Fruit fly (Drosophila melanogaster) whole organism, embryonic: ENCODE results near the gene tmod.

ENCODE experiments used
- Ada2b ChIP-seq: fragments of 200-800 bp; sonication (Bioruptor generic); IDR thresholded peaks from 2 replicates; pipeline ENCODE4 v1.3.6; 2022; ENCODE audit warnings: missing biosample characterization, missing genetic modification characterization
- Awh ChIP-seq: fragments of 200-800 bp; sonication (Bioruptor generic); IDR thresholded peaks from 2 replicates; pipeline ENCODE4, ENCODE4 v1.3.6; 2022; ENCODE audit warnings: missing biosample characterization, missing genetic modification characterization
- C15 ChIP-seq: fragments of 200-800 bp; sonication (Bioruptor generic); IDR thresholded peaks from 3 replicates; pipeline ENCODE4 v1.3.6; 2022; ENCODE audit warnings: missing biosample characterization, missing genetic modification characterization
- CG11085 ChIP-seq: fragments of 200-800 bp; sonication (Bioruptor generic); IDR thresholded peaks from 2 replicates; pipeline ENCODE4 v1.3.6; 2022; ENCODE audit warnings: missing biosample characterization, missing genetic modification characterization
- CG11696 ChIP-seq: fragments of 200-800 bp; sonication (Bioruptor generic); IDR thresholded peaks from 2 replicates; pipeline ENCODE4 v1.3.6; 2022; ENCODE audit warnings: missing biosample characterization, missing genetic modification characterization
- CG12071 ChIP-seq: fragments of 200-800 bp; sonication (Bioruptor generic); optimal IDR thresholded peaks from 3 replicates; lab custom pipeline; 2018; ENCODE audit warnings: missing biosample characterization, mild to moderate bottlenecking, missing genetic modification characterization
- CG12769 ChIP-seq: fragments of 200-800 bp; sonication (Bioruptor generic); optimal IDR thresholded peaks from 2 replicates; lab custom pipeline; 2019; ENCODE audit warnings: missing biosample characterization, mild to moderate bottlenecking, missing genetic modification characterization, moderate library complexity
- CG16813 ChIP-seq: fragments of 200-800 bp; sonication (Bioruptor generic); IDR thresholded peaks from 3 replicates; pipeline ENCODE4 v1.3.6; 2022; ENCODE audit warnings: missing biosample characterization, missing genetic modification characterization; ENCODE audit not compliant: partially characterized antibody
- CG17385 ChIP-seq: fragments of 200-800 bp; sonication (Bioruptor generic); optimal IDR thresholded peaks from 3 replicates; lab custom pipeline; 2018; ENCODE audit warnings: missing biosample characterization, mild to moderate bottlenecking, missing genetic modification characterization
- CG17612 ChIP-seq: fragments of 200-800 bp; sonication (Bioruptor generic); IDR thresholded peaks from 2 replicates; pipeline ENCODE4 v1.3.6; 2022; ENCODE audit warnings: missing biosample characterization, missing genetic modification characterization
- CG2678 ChIP-seq: fragments of 200-800 bp; sonication (Bioruptor generic); optimal IDR thresholded peaks from 3 replicates; lab custom pipeline; 2019; ENCODE audit warnings: missing biosample characterization, mild to moderate bottlenecking, missing genetic modification characterization, moderate library complexity
- CG4282 ChIP-seq: fragments of 200-800 bp; sonication (Bioruptor generic); optimal IDR thresholded peaks from 2 replicates; lab custom pipeline; 2016; ENCODE audit warnings: missing biosample characterization, missing genetic modification characterization
- CG7357 ChIP-seq: fragments of 200-800 bp; sonication (Bioruptor generic); IDR thresholded peaks from 3 replicates; pipeline ENCODE4 v1.3.6; 2022; ENCODE audit warnings: missing biosample characterization, missing genetic modification characterization
- CG7372 ChIP-seq: fragments of 200-800 bp; sonication (Bioruptor generic); IDR thresholded peaks from 2 replicates; pipeline ENCODE4 v1.3.6; 2022; ENCODE audit warnings: missing biosample characterization, missing genetic modification characterization
- CG7786 ChIP-seq: fragments of 200-800 bp; sonication (Bioruptor generic); optimal IDR thresholded peaks from 2 replicates; lab custom pipeline; 2016; ENCODE audit warnings: missing biosample characterization, missing genetic modification characterization
- CG7839 ChIP-seq: fragments of 200-800 bp; sonication (Bioruptor generic); optimal IDR thresholded peaks from 3 replicates; lab custom pipeline; 2018; ENCODE audit warnings: missing biosample characterization, mild to moderate bottlenecking, missing genetic modification characterization, moderate library complexity
- CG8359 ChIP-seq: fragments of 200-800 bp; sonication (Bioruptor generic); optimal IDR thresholded peaks from 2 replicates; lab custom pipeline; 2017; ENCODE audit warnings: missing biosample characterization, mild to moderate bottlenecking, missing genetic modification characterization, borderline replicate concordance
- CG8478 ChIP-seq: fragments of >200 bp; optimal IDR thresholded peaks from 2 replicates; lab custom pipeline; 2018
- CG9797 ChIP-seq: fragments of 200-800 bp; sonication (Bioruptor generic); optimal IDR thresholded peaks from 3 replicates; lab custom pipeline; 2018; ENCODE audit warnings: missing biosample characterization, mild to moderate bottlenecking, missing genetic modification characterization
- ERR ChIP-seq: fragments of 200-800 bp; sonication (Bioruptor generic); optimal IDR thresholded peaks from 2 replicates; lab custom pipeline; 2016; ENCODE audit warnings: missing biosample characterization, missing genetic modification characterization
- Ets97D ChIP-seq: fragments of 200-800 bp; sonication (Bioruptor generic); optimal IDR thresholded peaks from 3 replicates; lab custom pipeline; 2016; ENCODE audit warnings: missing biosample characterization, missing genetic modification characterization
- HLH3B ChIP-seq: fragments of 200-800 bp; sonication (Bioruptor generic); IDR thresholded peaks from 2 replicates; pipeline ENCODE4 v1.3.6; 2022; ENCODE audit warnings: missing biosample characterization, missing genetic modification characterization
- Hmx ChIP-seq: fragments of 200-800 bp; sonication (Bioruptor generic); optimal IDR thresholded peaks from 2 replicates; lab custom pipeline; 2016; ENCODE audit warnings: missing biosample characterization, missing genetic modification characterization
- Kr ChIP-seq: fragments of 200-800 bp; sonication (Bioruptor generic); optimal IDR thresholded peaks from 2 replicates; lab custom pipeline; 2017; ENCODE audit warnings: missing biosample characterization, mild to moderate bottlenecking, missing genetic modification characterization
- Lhr ChIP-seq: fragments of 200-800 bp; sonication (Bioruptor generic); optimal IDR thresholded peaks from 3 replicates; lab custom pipeline; 2017; ENCODE audit warnings: mild to moderate bottlenecking, missing biosample characterization, missing genetic modification reagents, missing genetic modification characterization
- NK7.1 ChIP-seq: fragments of 200-800 bp; sonication (Bioruptor generic); optimal IDR thresholded peaks from 3 replicates; lab custom pipeline; 2016; ENCODE audit warnings: missing biosample characterization, missing genetic modification characterization
- NfI ChIP-seq: fragments of 200-800 bp; sonication (Bioruptor generic); optimal IDR thresholded peaks from 3 replicates; lab custom pipeline; 2018; ENCODE audit warnings: missing biosample characterization, mild to moderate bottlenecking, missing genetic modification characterization, moderate library complexity
- Optix ChIP-seq: fragments of 200-800 bp; sonication (Bioruptor generic); IDR thresholded peaks from 3 replicates; pipeline ENCODE4 v1.3.6; 2022; ENCODE audit warnings: missing biosample characterization, missing genetic modification characterization
- Scr ChIP-seq: fragments of 200-800 bp; sonication (Bioruptor generic); IDR thresholded peaks from 2 replicates; pipeline ENCODE4 v1.3.6; 2022; ENCODE audit warnings: missing biosample characterization, missing genetic modification characterization; ENCODE audit not compliant: partially characterized antibody
- Trl ChIP-seq, 3 experiments: fragments of >200 bp in 2 of 3; fragments of 200-800 bp in 1 of 3; sonication (Bioruptor generic) in 1 of 3; optimal IDR thresholded peaks; 2 replicates in 1 of 3; 3 replicates in 2 of 3; lab custom pipeline; 2016 to 2017; ENCODE audit warnings: missing biosample characterization in 1 of 3, missing genetic modification characterization in 1 of 3
- Usf ChIP-seq: fragments of 200-800 bp; sonication (Bioruptor generic); optimal IDR thresholded peaks from 2 replicates; lab custom pipeline; 2017; ENCODE audit warnings: missing genotype, missing biosample characterization, missing genetic modification characterization
- Vsx1 ChIP-seq: fragments of 200-800 bp; sonication (Bioruptor generic); optimal IDR thresholded peaks from 2 replicates; lab custom pipeline; 2017; ENCODE audit warnings: missing biosample characterization, mild to moderate bottlenecking, missing genetic modification characterization, missing genetic modification reagents
- bbx ChIP-seq: fragments of 200-800 bp; sonication (Bioruptor generic); IDR thresholded peaks from 2 replicates; pipeline ENCODE4 v1.3.6; 2022; ENCODE audit warnings: missing biosample characterization, missing genetic modification characterization; ENCODE audit not compliant: partially characterized antibody
- cato ChIP-seq: fragments of 200-800 bp; sonication (Bioruptor generic); optimal IDR thresholded peaks from 2 replicates; lab custom pipeline; 2016; ENCODE audit warnings: missing biosample characterization, missing genetic modification characterization, borderline replicate concordance
- cg ChIP-seq: fragments of 200-800 bp; sonication (Bioruptor generic); optimal IDR thresholded peaks from 3 replicates; lab custom pipeline; 2019; ENCODE audit warnings: missing biosample characterization, mild to moderate bottlenecking, missing genetic modification characterization, moderate library complexity
- crp ChIP-seq, 2 experiments: fragments of 200-800 bp; sonication (Bioruptor generic); optimal IDR thresholded peaks; 2 replicates in 1 of 2; 3 replicates in 1 of 2; lab custom pipeline; 2017; ENCODE audit warnings: missing biosample characterization in 2 of 2, missing genetic modification characterization in 2 of 2, mild to moderate bottlenecking in 1 of 2, moderate library complexity in 1 of 2
- dpn ChIP-seq, 2 experiments: fragments of 200-800 bp; sonication (Bioruptor generic); optimal IDR thresholded peaks; 3 replicates each; lab custom pipeline; 2016; ENCODE audit warnings: missing biosample characterization in 2 of 2, missing genetic modification characterization in 2 of 2
- en ChIP-seq: fragments of 200-800 bp; sonication (Bioruptor generic); optimal IDR thresholded peaks from 2 replicates; lab custom pipeline; 2016; ENCODE audit warnings: missing biosample characterization, missing genetic modification characterization
- eyg ChIP-seq: fragments of 200-800 bp; sonication (Bioruptor generic); optimal IDR thresholded peaks from 3 replicates; lab custom pipeline; 2016; ENCODE audit warnings: missing biosample characterization, missing genetic modification characterization
- grn ChIP-seq: fragments of 200-800 bp; sonication (Bioruptor generic); optimal IDR thresholded peaks from 3 replicates; lab custom pipeline; 2017; ENCODE audit warnings: missing biosample characterization, missing genetic modification characterization
- hth ChIP-seq: fragments of >200 bp; optimal IDR thresholded peaks from 2 replicates; lab custom pipeline; 2017; ENCODE audit warnings: inconsistent platforms
- jigr1 ChIP-seq: fragments of 200-800 bp; sonication (Bioruptor generic); IDR thresholded peaks from 3 replicates; pipeline ENCODE4 v1.3.6; 2022; ENCODE audit warnings: missing biosample characterization, missing genetic modification characterization
- kah ChIP-seq: fragments of 200-800 bp; sonication (Bioruptor generic); optimal IDR thresholded peaks from 2 replicates; lab custom pipeline; 2018; ENCODE audit warnings: missing biosample characterization, mild to moderate bottlenecking, missing genetic modification characterization
- knrl ChIP-seq: fragments of 200-800 bp; sonication (Bioruptor generic); IDR thresholded peaks from 3 replicates; pipeline ENCODE4 v1.3.6; 2022; ENCODE audit warnings: missing biosample characterization, missing genetic modification characterization; ENCODE audit not compliant: partially characterized antibody
- mld ChIP-seq: fragments of 200-800 bp; sonication (Bioruptor generic); IDR thresholded peaks from 3 replicates; pipeline ENCODE4 v1.3.6; 2022; ENCODE audit warnings: missing biosample characterization, missing genetic modification characterization; ENCODE audit not compliant: partially characterized antibody
- sd ChIP-seq: fragments of 200-800 bp; sonication (Bioruptor generic); optimal IDR thresholded peaks from 3 replicates; lab custom pipeline; 2018; ENCODE audit warnings: missing biosample characterization, mild to moderate bottlenecking, missing genetic modification characterization, moderate library complexity
- slou ChIP-seq: fragments of 200-800 bp; sonication (Bioruptor generic); optimal IDR thresholded peaks from 3 replicates; lab custom pipeline; 2016; ENCODE audit warnings: missing biosample characterization, missing genetic modification characterization
- sr ChIP-seq: fragments of 200-800 bp; sonication (Bioruptor generic); IDR thresholded peaks from 3 replicates; pipeline ENCODE4 v1.3.6; 2022; ENCODE audit warnings: missing biosample characterization, missing genetic modification characterization
- tio ChIP-seq: fragments of 200-800 bp; sonication (Bioruptor generic); optimal IDR thresholded peaks from 2 replicates; lab custom pipeline; 2017; ENCODE audit warnings: missing biosample characterization, missing genetic modification characterization, inconsistent platforms
- wdn ChIP-seq: fragments of 200-800 bp; sonication (Bioruptor generic); IDR thresholded peaks from 2 replicates; pipeline ENCODE4 v1.3.6; 2022; ENCODE audit warnings: missing biosample characterization, missing genetic modification characterization

Gene tmod

dm6 chr3R:30541469-30541868 is 9.1 kb downstream of the tmod start (continued):
- no peak for TF ChIP-seq NfI (GFP tag; lab: Kevin White, UChicago)

dm6 chr3R:30544974-30545373 is 12.6 kb downstream of the tmod start:
- 0 out of 3 replicates have a peak, but pooled peaks have one; percentile 37 for TF ChIP-seq sr
- no peak for TF ChIP-seq hth (lab: Kevin White, UChicago)
- TF ChIP-seq sd = no peak
- TF ChIP-seq CG11085 (GFP tag; lab: Robert Waterston, UW) = no peak
- TF ChIP-seq cato (GFP tag; lab: Kevin White, UChicago) = no peak
- TF ChIP-seq dpn (GFP tag; optimal IDR thresholded peaks at IDR 0.05; lab: Kevin White, UChicago) = no peak
- TF ChIP-seq en (GFP tag; lab: Kevin White, UChicago) = no peak
- TF ChIP-seq CG8478 (lab: Kevin White, UChicago) = no peak
- no peak for TF ChIP-seq bbx
- no peak for TF ChIP-seq Lhr (GFP tag; lab: Kevin White, UChicago)
- no peak for TF ChIP-seq Hmx (GFP tag; lab: Kevin White, UChicago)
- TF ChIP-seq cg (GFP tag; lab: Kevin White, UChicago) = peak; percentile 41
- TF ChIP-seq Usf (GFP tag; lab: Kevin White, UChicago) = no peak
- TF ChIP-seq CG7372 = no peak
- no peak for TF ChIP-seq Awh (GFP tag; lab: Robert Waterston, UW)
- TF ChIP-seq eyg (GFP tag; lab: Kevin White, UChicago) = no peak
- TF ChIP-seq Ets97D (GFP tag; lab: Kevin White, UChicago) = no peak
- no peak for TF ChIP-seq CG8359 (GFP tag; lab: Kevin White, UChicago)
- TF ChIP-seq HLH3B = no peak
- peak; percentile 67 for TF ChIP-seq kah (GFP tag; lab: Kevin White, UChicago)
- no peak for TF ChIP-seq Optix (GFP tag; lab: Robert Waterston, UW)
- TF ChIP-seq crp (GFP tag; optimal IDR thresholded peaks at IDR 0.05; lab: Kevin White, UChicago) = no peak
- no peak for TF ChIP-seq Scr (GFP tag; lab: Robert Waterston, UW)
- TF ChIP-seq CG9797 (GFP tag; lab: Kevin White, UChicago) = no peak
- TF ChIP-seq CG7786 = no peak
- no peak for TF ChIP-seq CG17612 (GFP tag; lab: Robert Waterston, UW)
- no peak for TF ChIP-seq CG7357
- no peak for TF ChIP-seq CG16813 (GFP tag; lab: Robert Waterston, UW)
- no peak for TF ChIP-seq C15 (GFP tag; lab: Robert Waterston, UW)
- no peak for TF ChIP-seq jigr1 (GFP tag; lab: Robert Waterston, UW)
- no peak for TF ChIP-seq CG11696 (GFP tag; lab: Robert Waterston, UW)
- no peak for TF ChIP-seq ERR (GFP tag; lab: Kevin White, UChicago)
- no peak for TF ChIP-seq Kr (GFP tag; lab: Kevin White, UChicago)
- TF ChIP-seq Ada2b (GFP tag; lab: Robert Waterston, UW) = no peak
- no peak for TF ChIP-seq NK7.1 (GFP tag; lab: Kevin White, UChicago)
- no peak for TF ChIP-seq Vsx1 (GFP tag; lab: Kevin White, UChicago)
- TF ChIP-seq slou (GFP tag; lab: Kevin White, UChicago) = no peak
- no peak for TF ChIP-seq knrl (GFP tag; lab: Robert Waterston, UW)
- TF ChIP-seq CG7839 (tag; lab: Kevin White, UChicago) = no peak
- TF ChIP-seq mld (GFP tag; lab: Robert Waterston, UW) = no peak
- no peak for TF ChIP-seq CG2678 (tag; lab: Kevin White, UChicago)
- no peak for TF ChIP-seq tio (GFP tag; lab: Kevin White, UChicago)
- peak; percentile 5 for TF ChIP-seq CG12769 (tag; lab: Kevin White, UChicago)
- TF ChIP-seq CG12071 (GFP tag; lab: Kevin White, UChicago) = no peak
- no peak for TF ChIP-seq CG4282
- TF ChIP-seq grn (GFP tag; lab: Kevin White, UChicago) = no peak
- TF ChIP-seq Trl (optimal IDR thresholded peaks at IDR 0.05; lab: Kevin White, UChicago) = peak; percentile 12 to 33
- TF ChIP-seq Trl (GFP tag; optimal IDR thresholded peaks at IDR 0.05; lab: Kevin White, UChicago) = no peak
- no peak for TF ChIP-seq wdn (GFP tag; lab: Robert Waterston, UW)
- peak; percentile 30 for TF ChIP-seq CG17385 (GFP tag; lab: Kevin White, UChicago)
